Fruit fly (Drosophila melanogaster) whole organism, embryonic: ENCODE data around the gene brm.

ENCODE experiments used
- Adf1 ChIP-seq: fragments of 200-800 bp; sonication (Bioruptor generic); IDR thresholded peaks from 2 replicates; pipeline ENCODE4 v1.3.6; 2022; ENCODE audit warnings: missing biosample characterization, missing genetic modification characterization
- Aef1 ChIP-seq: fragments of 200-800 bp; sonication (Bioruptor generic); IDR thresholded peaks from 3 replicates; pipeline ENCODE4 v1.3.6; 2022; ENCODE audit warnings: missing biosample characterization, missing genetic modification characterization
- BEAF-32 ChIP-seq: fragments of 200-800 bp; sonication (Bioruptor generic); optimal IDR thresholded peaks from 3 replicates; lab custom pipeline; 2017; ENCODE audit warnings: missing biosample characterization, missing genetic modification characterization, mild to moderate bottlenecking, moderate library complexity, missing genetic modification reagents
- CG10209 ChIP-seq: fragments of 200-800 bp; sonication (Bioruptor generic); optimal IDR thresholded peaks from 3 replicates; lab custom pipeline; 2017; ENCODE audit warnings: missing biosample characterization, mild to moderate bottlenecking, missing genetic modification characterization, missing genetic modification reagents
- CG11398 ChIP-seq: fragments of 200-800 bp; sonication (Bioruptor generic); optimal IDR thresholded peaks from 2 replicates; lab custom pipeline; 2016; ENCODE audit warnings: missing biosample characterization, missing genetic modification characterization
- CG11456 ChIP-seq: fragments of 200-800 bp; sonication (Bioruptor generic); IDR thresholded peaks from 3 replicates; pipeline ENCODE4 v1.3.6; 2022; ENCODE audit warnings: missing biosample characterization, missing genetic modification characterization
- CG11504 ChIP-seq: fragments of 200-800 bp; sonication (Bioruptor generic); optimal IDR thresholded peaks from 3 replicates; lab custom pipeline; 2019; ENCODE audit warnings: missing biosample characterization, mild to moderate bottlenecking, missing genetic modification characterization, moderate library complexity
- CG12219 ChIP-seq: fragments of 200-800 bp; sonication (Bioruptor generic); optimal IDR thresholded peaks from 3 replicates; lab custom pipeline; 2018; ENCODE audit warnings: missing biosample characterization, mild to moderate bottlenecking, missing genetic modification characterization
- CG12942 ChIP-seq: fragments of 200-800 bp; sonication (Bioruptor generic); optimal IDR thresholded peaks from 3 replicates; lab custom pipeline; 2016; ENCODE audit warnings: missing biosample characterization, missing genetic modification characterization
- CG14050 ChIP-seq: fragments of 200-800 bp; sonication (Bioruptor generic); IDR thresholded peaks from 3 replicates; pipeline ENCODE4 v1.3.6; 2022; ENCODE audit warnings: missing biosample characterization, missing genetic modification characterization
- CG15479 ChIP-seq: fragments of 200-800 bp; sonication (Bioruptor generic); optimal IDR thresholded peaks from 3 replicates; lab custom pipeline; 2019; ENCODE audit warnings: missing biosample characterization, mild to moderate bottlenecking, missing genetic modification characterization, moderate library complexity
- CG15601 ChIP-seq: fragments of 200-800 bp; sonication (Bioruptor generic); optimal IDR thresholded peaks from 3 replicates; lab custom pipeline; 2019; ENCODE audit warnings: missing biosample characterization, mild to moderate bottlenecking, missing genetic modification characterization, moderate library complexity
- CG32772 ChIP-seq: fragments of 200-800 bp; sonication (Bioruptor generic); IDR thresholded peaks from 2 replicates; pipeline ENCODE4 v1.3.6; 2022; ENCODE audit warnings: missing biosample characterization, missing genetic modification characterization
- CG33213 ChIP-seq: fragments of 200-800 bp; sonication (Bioruptor generic); optimal IDR thresholded peaks from 3 replicates; lab custom pipeline; 2016; ENCODE audit warnings: missing biosample characterization, missing genetic modification characterization
- CG34376 ChIP-seq: fragments of 200-800 bp; sonication (Bioruptor generic); optimal IDR thresholded peaks from 2 replicates; lab custom pipeline; 2018; ENCODE audit warnings: missing biosample characterization, mild to moderate bottlenecking, missing genetic modification characterization
- CG3726 ChIP-seq: fragments of 200-800 bp; sonication (Bioruptor generic); IDR thresholded peaks from 3 replicates; pipeline ENCODE4, ENCODE4 v1.3.6; 2022; ENCODE audit warnings: missing biosample characterization, missing genetic modification characterization
- CG6272 ChIP-seq: fragments of 200-800 bp; sonication (Bioruptor generic); IDR thresholded peaks from 2 replicates; pipeline ENCODE4 v1.3.6; 2022; ENCODE audit warnings: missing biosample characterization, missing genetic modification characterization
- CG6689 ChIP-seq: fragments of 200-800 bp; sonication (Bioruptor generic); IDR thresholded peaks from 2 replicates; pipeline ENCODE4 v1.3.6; 2022; ENCODE audit warnings: missing biosample characterization, missing genetic modification characterization
- CG7271 ChIP-seq: fragments of 200-800 bp; sonication (Bioruptor generic); optimal IDR thresholded peaks from 2 replicates; lab custom pipeline; 2018; ENCODE audit warnings: missing biosample characterization, mild to moderate bottlenecking, missing genetic modification characterization, moderate library complexity
- CG7357 ChIP-seq: fragments of 200-800 bp; sonication (Bioruptor generic); IDR thresholded peaks from 3 replicates; pipeline ENCODE4 v1.3.6; 2022; ENCODE audit warnings: missing biosample characterization, missing genetic modification characterization
- CG7839 ChIP-seq: fragments of 200-800 bp; sonication (Bioruptor generic); optimal IDR thresholded peaks from 3 replicates; lab custom pipeline; 2018; ENCODE audit warnings: missing biosample characterization, mild to moderate bottlenecking, missing genetic modification characterization, moderate library complexity
- CG7928 ChIP-seq: fragments of 200-800 bp; sonication (Bioruptor generic); optimal IDR thresholded peaks from 2 replicates; lab custom pipeline; 2017; ENCODE audit warnings: missing biosample characterization, mild to moderate bottlenecking, missing genetic modification characterization
- CG8290 ChIP-seq, 3 experiments: fragments of 200-800 bp; sonication (Bioruptor generic); optimal IDR thresholded peaks; 2 replicates each; lab custom pipeline; 2016 to 2019; ENCODE audit warnings: missing biosample characterization in 3 of 3, missing genetic modification characterization in 3 of 3, mild to moderate bottlenecking in 2 of 3, moderate library complexity in 1 of 3
- Dek ChIP-seq: fragments of 200-800 bp; sonication (Bioruptor generic); optimal IDR thresholded peaks from 3 replicates; lab custom pipeline; 2019; ENCODE audit warnings: missing biosample characterization, mild to moderate bottlenecking, missing genetic modification characterization, moderate library complexity
- Dref ChIP-seq: fragments of 200-800 bp; sonication (Bioruptor generic); IDR thresholded peaks from 2 replicates; pipeline ENCODE4 v1.3.6; 2022; ENCODE audit warnings: missing biosample characterization, missing genetic modification characterization
- Gug ChIP-seq: fragments of 200-800 bp; sonication (Bioruptor generic); IDR thresholded peaks from 4 replicates; pipeline ENCODE4 v1.3.6; 2022; ENCODE audit warnings: missing biosample characterization, missing genetic modification characterization
- Med ChIP-seq: fragments of 200-800 bp; sonication (Bioruptor generic); peaks from one replicate; lab custom pipeline; 2016; ENCODE audit warnings: missing biosample characterization, missing genetic modification characterization, mild to moderate bottlenecking, inconsistent platforms, moderate library complexity
- Neu2 ChIP-seq: fragments of 200-800 bp; sonication (Bioruptor generic); optimal IDR thresholded peaks from 3 replicates; lab custom pipeline; 2016; ENCODE audit warnings: missing biosample characterization, missing genetic modification characterization, borderline replicate concordance
- Pdp1 ChIP-seq, 2 experiments: fragments of 200-800 bp; sonication (Bioruptor generic); optimal IDR thresholded peaks; 3 replicates each; lab custom pipeline; 2016; ENCODE audit warnings: missing biosample characterization in 2 of 2, missing genetic modification characterization in 2 of 2, mild to moderate bottlenecking in 1 of 2, moderate library complexity in 1 of 2
- Vsx1 ChIP-seq: fragments of 200-800 bp; sonication (Bioruptor generic); optimal IDR thresholded peaks from 2 replicates; lab custom pipeline; 2017; ENCODE audit warnings: missing biosample characterization, mild to moderate bottlenecking, missing genetic modification characterization, missing genetic modification reagents
- Xrp1 ChIP-seq: fragments of 200-800 bp; sonication (Bioruptor generic); IDR thresholded peaks from 2 replicates; pipeline ENCODE4 v1.3.6; 2022; ENCODE audit warnings: missing biosample characterization, missing genetic modification characterization
- br ChIP-seq: fragments of >200 bp; optimal IDR thresholded peaks from 2 replicates; lab custom pipeline; 2017
- cad ChIP-seq: fragments of >200 bp; optimal IDR thresholded peaks from 2 replicates; lab custom pipeline; 2017; ENCODE audit warnings: missing biosample characterization, missing genetic modification characterization
- cg ChIP-seq: fragments of 200-800 bp; sonication (Bioruptor generic); optimal IDR thresholded peaks from 3 replicates; lab custom pipeline; 2019; ENCODE audit warnings: missing biosample characterization, mild to moderate bottlenecking, missing genetic modification characterization, moderate library complexity
- ci ChIP-seq: fragments of 200-800 bp; sonication (Bioruptor generic); IDR thresholded peaks from 3 replicates; pipeline ENCODE4 v1.3.6; 2022; ENCODE audit warnings: missing biosample characterization, missing genetic modification characterization
- cwo ChIP-seq: fragments of 200-800 bp; sonication (Bioruptor generic); optimal IDR thresholded peaks from 3 replicates; lab custom pipeline; 2017; ENCODE audit warnings: missing biosample characterization, missing genetic modification characterization, mild to moderate bottlenecking, moderate library complexity, missing genetic modification reagents
- dm ChIP-seq: fragments of 200-800 bp; sonication (Bioruptor generic); optimal IDR thresholded peaks from 3 replicates; lab custom pipeline; 2016; ENCODE audit warnings: missing biosample characterization, missing genetic modification characterization
- ems ChIP-seq: fragments of 200-800 bp; sonication (Bioruptor generic); optimal IDR thresholded peaks from 3 replicates; lab custom pipeline; 2016; ENCODE audit warnings: missing biosample characterization, missing genetic modification characterization
- gcm ChIP-seq: fragments of 200-800 bp; sonication (Bioruptor generic); optimal IDR thresholded peaks from 2 replicates; lab custom pipeline; 2019; ENCODE audit warnings: missing biosample characterization, mild to moderate bottlenecking, missing genetic modification characterization, moderate library complexity
- gcm2 ChIP-seq: fragments of 200-800 bp; sonication (Bioruptor generic); optimal IDR thresholded peaks from 2 replicates; lab custom pipeline; 2016; ENCODE audit warnings: missing biosample characterization, missing genetic modification characterization
- kay ChIP-seq: fragments of 200-800 bp; sonication (Bioruptor generic); optimal IDR thresholded peaks from 2 replicates; lab custom pipeline; 2016; ENCODE audit warnings: missing biosample characterization, missing genetic modification characterization
- knrl ChIP-seq: fragments of 200-800 bp; sonication (Bioruptor generic); IDR thresholded peaks from 3 replicates; pipeline ENCODE4 v1.3.6; 2022; ENCODE audit warnings: missing biosample characterization, missing genetic modification characterization; ENCODE audit not compliant: partially characterized antibody
- mam ChIP-seq: fragments of 200-800 bp; sonication (Bioruptor generic); optimal IDR thresholded peaks from 3 replicates; lab custom pipeline; 2016; ENCODE audit warnings: missing biosample characterization, missing genetic modification characterization
- nau ChIP-seq: fragments of 200-800 bp; sonication (Bioruptor generic); optimal IDR thresholded peaks from 3 replicates; lab custom pipeline; 2017; ENCODE audit warnings: missing biosample characterization, mild to moderate bottlenecking, missing genetic modification characterization, missing genetic modification reagents
- onecut ChIP-seq: fragments of 200-800 bp; sonication (Bioruptor generic); IDR thresholded peaks from 2 replicates; pipeline ENCODE4 v1.3.6; 2022; ENCODE audit warnings: missing biosample characterization, missing genetic modification characterization
- pho ChIP-seq: fragments of 200-800 bp; sonication (Bioruptor generic); optimal IDR thresholded peaks from 2 replicates; lab custom pipeline; 2016; ENCODE audit warnings: missing biosample characterization, missing genetic modification characterization
- sqz ChIP-seq: fragments of 200-800 bp; sonication (Bioruptor generic); optimal IDR thresholded peaks from 3 replicates; lab custom pipeline; 2018; ENCODE audit warnings: missing biosample characterization, mild to moderate bottlenecking, missing genetic modification characterization
- tap ChIP-seq: fragments of 200-800 bp; optimal IDR thresholded peaks from 3 replicates; lab custom pipeline; 2019; ENCODE audit warnings: missing biosample characterization, mild to moderate bottlenecking, missing genetic modification characterization, moderate library complexity
- vvl ChIP-seq: fragments of 200-800 bp; sonication (Bioruptor generic); IDR thresholded peaks from 2 replicates; pipeline ENCODE4 v1.3.6; 2022; ENCODE audit warnings: missing biosample characterization, missing genetic modification characterization
- wdn ChIP-seq: fragments of 200-800 bp; sonication (Bioruptor generic); IDR thresholded peaks from 2 replicates; pipeline ENCODE4 v1.3.6; 2022; ENCODE audit warnings: missing biosample characterization, missing genetic modification characterization

brm gene

dm6 chr3L:16023020-16023648 lies 40.5 kb upstream of the brm start, which contains the start of gene Notum (continued):
- TF ChIP-seq CG32772 (GFP tag; lab: Robert Waterston, UW) (no peak), pho (GFP tag; lab: Kevin White, UChicago) (no peak), Gug (GFP tag; lab: Robert Waterston, UW) (no peak), ems (GFP tag; lab: Kevin White, UChicago) (no peak), dm (no peak), CG11504 (tag; lab: Kevin White, UChicago) (no peak), CG11456 (0 out of 3 replicates have a peak, but pooled peaks have one; percentile 30), CG7839 (tag; lab: Kevin White, UChicago) (no peak), knrl (peak; percentile 43; the same call in 2 of the 3 replicates), Aef1 (GFP tag; lab: Robert Waterston, UW) (no peak), Xrp1 (GFP tag; lab: Robert Waterston, UW) (0 out of 2 replicates have a peak, but pooled peaks have one; percentile 4), nau (no peak), CG7271 (tag; lab: Kevin White, UChicago) (peak; percentile 17), wdn (no peak), CG3726 (GFP tag; lab: Robert Waterston, UW) (no peak), kay (GFP tag; lab: Kevin White, UChicago) (no peak), CG10209 (no peak), CG8290 (GFP tag; optimal IDR thresholded peaks at IDR 0.05; lab: Kevin White, UChicago) (no peak), CG8290 (tag; optimal IDR thresholded peaks at IDR 0.05; lab: Kevin White, UChicago) (no peak), ci (GFP tag; lab: Robert Waterston, UW) (peak; percentile 40; the same call in 1 of the 3 replicates), CG6272 (GFP tag; lab: Robert Waterston, UW) (0 out of 2 replicates have a peak, but pooled peaks have one; percentile 13), gcm (GFP tag; lab: Kevin White, UChicago) (no peak), br (lab: Kevin White, UChicago) (no peak), Dref (no peak), CG12219 (no peak), Pdp1 (GFP tag; optimal IDR thresholded peaks at IDR 0.05; lab: Kevin White, UChicago) (no peak), Vsx1 (GFP tag; lab: Kevin White, UChicago) (no peak), CG15601 (tag; lab: Kevin White, UChicago) (no peak), CG7928 (GFP tag; lab: Kevin White, UChicago) (no peak), CG12942 (GFP tag; lab: Kevin White, UChicago) (no peak), CG15479 (peak; percentile 91), gcm2 (no peak), cad (peak; percentile 45), CG33213 (no peak), onecut (GFP tag; lab: Robert Waterston, UW) (no peak), vvl (GFP tag; lab: Robert Waterston, UW) (peak; percentile 44), CG11398 (GFP tag; lab: Kevin White, UChicago) (no peak), CG6689 (GFP tag; lab: Robert Waterston, UW) (no peak), BEAF-32 (GFP tag; lab: Kevin White, UChicago) (no peak), tap (tag; lab: Kevin White, UChicago) (no peak), CG14050 (no peak), cg (GFP tag; lab: Kevin White, UChicago) (peak; percentile 33), Dek (tag; lab: Kevin White, UChicago) (no peak), Med (peak; percentile 71), CG34376 (GFP tag; lab: Kevin White, UChicago) (no peak), Neu2 (GFP tag; lab: Kevin White, UChicago) (no peak), cwo (GFP tag; lab: Kevin White, UChicago) (no peak), CG7357 (GFP tag; lab: Robert Waterston, UW) (no peak), sqz (GFP tag; lab: Kevin White, UChicago) (no peak), Adf1 (GFP tag; lab: Robert Waterston, UW) (peak; percentile 93), mam (GFP tag; lab: Kevin White, UChicago) (no peak)
